Worm (Caenorhabditis elegans) whole organism, mixed stage, embryonic: ENCODE results near the gene Y82E9BR.19.

Experiments
- M03D4.4 ChIP-seq: sonication (generic microtip); optimal IDR thresholded peaks from 2 replicates; lab custom pipeline; 2017; ENCODE audit warnings: mild to moderate bottlenecking, missing genetic modification characterization, missing compliant biosample characterization
- blmp-1 ChIP-seq: fragments of 150-350 bp; optimal IDR thresholded peaks from 2 replicates; lab custom pipeline; 2014; ENCODE audit warnings: missing biosample characterization, missing genetic modification characterization
- ceh-39 ChIP-seq: fragments of 150-350 bp; optimal IDR thresholded peaks from 2 replicates; lab custom pipeline; 2014; ENCODE audit warnings: missing biosample characterization, missing genetic modification characterization
- ceh-83 ChIP-seq: fragments of 200-800 bp; sonication (Bioruptor generic); optimal IDR thresholded peaks from 2 replicates; lab custom pipeline; 2018; ENCODE audit warnings: mild to moderate bottlenecking, missing genetic modification characterization, missing compliant biosample characterization
- drap-1 ChIP-seq: fragments of 200-800 bp; sonication (Bioruptor generic); optimal IDR thresholded peaks from 3 replicates; lab custom pipeline; 2018; ENCODE audit warnings: mild to moderate bottlenecking, missing genetic modification characterization, missing compliant biosample characterization
- elt-3 ChIP-seq: fragments of 150-350 bp; optimal IDR thresholded peaks from 2 replicates; lab custom pipeline; 2014; ENCODE audit warnings: missing biosample characterization, missing genetic modification characterization
- flh-1 ChIP-seq: fragments of 200-800 bp; sonication (Bioruptor generic); optimal IDR thresholded peaks from 2 replicates; lab custom pipeline; 2018; ENCODE audit warnings: mild to moderate bottlenecking, missing genetic modification characterization, moderate library complexity, missing compliant biosample characterization
- ham-2 ChIP-seq: fragments of 200-800 bp; sonication (Bioruptor generic); optimal IDR thresholded peaks from 2 replicates; lab custom pipeline; 2018; ENCODE audit warnings: mild to moderate bottlenecking, missing genetic modification characterization, missing compliant biosample characterization
- lin-13 ChIP-seq: fragments of 150-350 bp; optimal IDR thresholded peaks from 2 replicates; lab custom pipeline; 2014; ENCODE audit warnings: missing biosample characterization, missing genetic modification characterization
- lin-32 ChIP-seq: fragments of 200-800 bp; sonication (Bioruptor generic); optimal IDR thresholded peaks from 2 replicates; lab custom pipeline; 2018; ENCODE audit warnings: mild to moderate bottlenecking, missing genetic modification characterization, missing compliant biosample characterization
- lsy-2 ChIP-seq: fragments of 150-350 bp; optimal IDR thresholded peaks from 2 replicates; lab custom pipeline; 2014; ENCODE audit warnings: missing biosample characterization, missing genetic modification characterization
- mab-5 ChIP-seq: fragments of 150-350 bp; optimal IDR thresholded peaks from 2 replicates; lab custom pipeline; 2014; ENCODE audit warnings: missing biosample characterization, missing genetic modification characterization
- nhr-12 ChIP-seq: fragments of 150-350 bp; optimal IDR thresholded peaks from 2 replicates; lab custom pipeline; 2014; ENCODE audit warnings: missing biosample characterization, missing genetic modification characterization
- nhr-2 ChIP-seq: fragments of 150-350 bp; optimal IDR thresholded peaks from 2 replicates; lab custom pipeline; 2014; ENCODE audit warnings: missing biosample characterization, missing genetic modification characterization
- nhr-237 ChIP-seq: fragments of 150-350 bp; optimal IDR thresholded peaks from 2 replicates; lab custom pipeline; 2014; ENCODE audit warnings: missing biosample characterization, missing genetic modification characterization
- nhr-28 ChIP-seq: fragments of 150-350 bp; optimal IDR thresholded peaks from 2 replicates; lab custom pipeline; 2014; ENCODE audit warnings: missing biosample characterization, missing genetic modification characterization
- nhr-76 ChIP-seq: sonication (generic microtip); optimal IDR thresholded peaks from 2 replicates; lab custom pipeline; 2017; ENCODE audit warnings: missing biosample characterization, missing genetic modification characterization
- pha-4 ChIP-seq: fragments of 150-350 bp; optimal IDR thresholded peaks from 2 replicates; lab custom pipeline; 2018; ENCODE audit warnings: missing biosample characterization, missing genetic modification reagents, missing genetic modification characterization
- sem-2 ChIP-seq: fragments of 200-800 bp; sonication (Bioruptor generic); optimal IDR thresholded peaks from 2 replicates; lab custom pipeline; 2018; ENCODE audit warnings: mild to moderate bottlenecking, missing genetic modification characterization, missing compliant biosample characterization
- snpc-4 ChIP-seq: fragments of 150-350 bp; optimal IDR thresholded peaks from 2 replicates; lab custom pipeline; 2014; ENCODE audit warnings: missing biosample characterization, missing genetic modification characterization
- sptf-1 ChIP-seq: sonication (generic microtip); optimal IDR thresholded peaks from 2 replicates; lab custom pipeline; 2017; ENCODE audit warnings: mild to moderate bottlenecking, missing genetic modification characterization, moderate library complexity, missing compliant biosample characterization
- tbx-8 ChIP-seq: fragments of 200-800 bp; sonication (Bioruptor generic); optimal IDR thresholded peaks from 2 replicates; lab custom pipeline; 2018; ENCODE audit warnings: mild to moderate bottlenecking, missing genetic modification characterization, moderate library complexity, missing compliant biosample characterization
- unc-120 ChIP-seq: sonication (generic microtip); optimal IDR thresholded peaks from 2 replicates; lab custom pipeline; 2017; ENCODE audit warnings: missing genetic modification characterization, missing compliant biosample characterization; ENCODE audit not compliant: poor library complexity, severe bottlenecking
- unc-62 ChIP-seq: fragments of 150-350 bp; optimal IDR thresholded peaks from 2 replicates; lab custom pipeline; 2014; ENCODE audit warnings: missing biosample characterization, missing genetic modification reagents, missing genetic modification characterization
- zip-8 ChIP-seq: fragments of 150-350 bp; optimal IDR thresholded peaks from 2 replicates; lab custom pipeline; 2014; ENCODE audit warnings: missing biosample characterization, missing genetic modification characterization
- ztf-11 ChIP-seq: fragments of 150-350 bp; optimal IDR thresholded peaks from 2 replicates; lab custom pipeline; 2014; ENCODE audit warnings: missing biosample characterization, missing genetic modification characterization

Y82E9BR.19 gene

ce11 chrIII:1483407-1483806 lies 11.7 kb downstream of the Y82E9BR.19 start, which contains the start of gene Y82E9BR.18:
Gene Y82E9BR.18 (minus strand): TSS chrIII:1483507.
- no peak for TF ChIP-seq ceh-39
- no peak for TF ChIP-seq drap-1 (GFP tag; lab: Kevin White, UChicago)
- no peak for TF ChIP-seq mab-5 (tag; lab: Kevin White, UChicago)
- no peak for TF ChIP-seq nhr-12 (tag; lab: Kevin White, UChicago)
- TF ChIP-seq lin-13 (tag; lab: Kevin White, UChicago), result no peak
- no peak for TF ChIP-seq ceh-83
- TF ChIP-seq pha-4, result no peak
- no peak for TF ChIP-seq unc-120 (tag; lab: Kevin White, UChicago)
- no peak for TF ChIP-seq snpc-4 (tag; lab: Kevin White, UChicago)
- no peak for TF ChIP-seq blmp-1 (tag; lab: Kevin White, UChicago)
- TF ChIP-seq sem-2, result no peak
- TF ChIP-seq lsy-2, result no peak
- TF ChIP-seq ztf-11 (tag; lab: Kevin White, UChicago), result no peak

- TF ChIP-seq nhr-2 (no peak), ceh-39 (peak; percentile 35)
Measured at ce11 chrIII:1468358-1469305, 26.5 kb downstream of the Y82E9BR.19 start.

ce11 chrIII:1456859-1457258 lies 38.3 kb downstream of the Y82E9BR.19 start:
- TF ChIP-seq tbx-8 (no peak), ham-2 (no peak), nhr-2 (peak; percentile 45), nhr-237 (tag; lab: Kevin White, UChicago) (no peak), mab-5 (tag; lab: Kevin White, UChicago) (no peak), nhr-28 (tag; lab: Kevin White, UChicago) (no peak), zip-8 (tag; lab: Kevin White, UChicago) (peak; percentile 95)

DNA sequence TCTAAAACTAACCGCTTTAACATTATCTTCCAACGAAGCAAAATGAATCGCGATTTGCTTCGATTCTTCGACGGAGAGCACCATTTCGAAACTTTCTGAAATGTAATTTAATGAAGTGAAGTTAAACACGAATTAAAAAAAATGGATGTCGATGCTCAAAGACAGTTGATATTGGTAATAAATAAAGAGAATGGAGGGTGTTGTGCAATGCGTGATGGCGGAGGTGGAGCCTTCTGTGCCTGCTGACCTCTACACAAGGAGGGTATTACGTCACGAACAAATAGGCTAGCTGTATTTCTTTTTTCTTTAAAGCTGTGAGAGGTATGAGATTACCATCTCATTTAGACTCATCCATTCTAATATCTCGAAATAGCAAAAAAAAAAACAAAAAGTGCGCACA lies 39.5 kb downstream of the Y82E9BR.19 start, which contains the start of gene Y82E9BR.17:
Gene Y82E9BR.17, minus strand, starts transcription at position 101 of the 400 bp plus-strand sequence.
- TF ChIP-seq M03D4.4 (no peak), zip-8 (tag; lab: Kevin White, UChicago) (peak; percentile 73), nhr-2 (peak; percentile 24)

ce11 chrIII:1446747-1447146 lies 48.4 kb downstream of the Y82E9BR.19 start:
- TF ChIP-seq unc-62 (GFP tag; lab: Kevin White, UChicago), result no peak
- TF ChIP-seq ceh-83, result peak; percentile 76

- no peak for TF ChIP-seq unc-62 (GFP tag; lab: Kevin White, UChicago)
- no peak for TF ChIP-seq pha-4
- no peak for TF ChIP-seq sptf-1 (tag; lab: Kevin White, UChicago)
- no peak for TF ChIP-seq elt-3
- no peak for TF ChIP-seq nhr-76 (tag; lab: Kevin White, UChicago)
- TF ChIP-seq nhr-237 (tag; lab: Kevin White, UChicago), result no peak
- no peak for TF ChIP-seq mab-5 (tag; lab: Kevin White, UChicago)
- TF ChIP-seq ceh-83, result no peak
Measured at ce11 chrIII:1439609-1440008, 55.5 kb downstream of the Y82E9BR.19 start.

DNA sequence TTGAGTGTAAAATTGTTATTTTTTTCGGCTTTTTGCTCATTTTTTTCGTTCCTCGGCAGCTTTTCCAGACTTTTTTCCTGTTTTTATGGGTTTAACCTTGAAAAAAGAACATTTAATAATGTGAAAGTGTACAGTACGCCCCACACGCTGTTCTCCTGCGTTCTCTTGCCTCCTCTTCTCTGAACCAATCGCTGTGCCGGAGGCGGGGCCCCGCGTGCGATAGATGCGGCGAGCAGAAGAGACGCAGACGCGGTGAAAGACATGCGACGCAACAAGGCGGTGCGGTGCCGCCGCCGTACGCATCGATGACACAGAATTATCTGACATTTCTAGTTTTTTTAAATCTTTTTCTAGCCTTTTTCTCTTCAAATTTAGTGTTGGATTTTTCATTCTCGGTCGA lies 58.4 kb downstream of the Y82E9BR.19 start:
- TF ChIP-seq ztf-11 (tag; lab: Kevin White, UChicago), result no peak
- TF ChIP-seq zip-8 (tag; lab: Kevin White, UChicago), result no peak
- TF ChIP-seq ceh-83, result peak; percentile 35
- TF ChIP-seq unc-62 (GFP tag; lab: Kevin White, UChicago), result no peak
- no peak for TF ChIP-seq ceh-39
- TF ChIP-seq flh-1 (GFP tag; lab: Kevin White, UChicago), result no peak
- no peak for TF ChIP-seq lin-32 (GFP tag; lab: Kevin White, UChicago)
- no peak for TF ChIP-seq blmp-1 (tag; lab: Kevin White, UChicago)
- no peak for TF ChIP-seq snpc-4 (tag; lab: Kevin White, UChicago)
- peak; percentile 92 for TF ChIP-seq lsy-2
- TF ChIP-seq nhr-2, result no peak
